Fruit fly (Drosophila melanogaster): ENCODE results near the gene CG43345.

CG43345 gene

DNA sequence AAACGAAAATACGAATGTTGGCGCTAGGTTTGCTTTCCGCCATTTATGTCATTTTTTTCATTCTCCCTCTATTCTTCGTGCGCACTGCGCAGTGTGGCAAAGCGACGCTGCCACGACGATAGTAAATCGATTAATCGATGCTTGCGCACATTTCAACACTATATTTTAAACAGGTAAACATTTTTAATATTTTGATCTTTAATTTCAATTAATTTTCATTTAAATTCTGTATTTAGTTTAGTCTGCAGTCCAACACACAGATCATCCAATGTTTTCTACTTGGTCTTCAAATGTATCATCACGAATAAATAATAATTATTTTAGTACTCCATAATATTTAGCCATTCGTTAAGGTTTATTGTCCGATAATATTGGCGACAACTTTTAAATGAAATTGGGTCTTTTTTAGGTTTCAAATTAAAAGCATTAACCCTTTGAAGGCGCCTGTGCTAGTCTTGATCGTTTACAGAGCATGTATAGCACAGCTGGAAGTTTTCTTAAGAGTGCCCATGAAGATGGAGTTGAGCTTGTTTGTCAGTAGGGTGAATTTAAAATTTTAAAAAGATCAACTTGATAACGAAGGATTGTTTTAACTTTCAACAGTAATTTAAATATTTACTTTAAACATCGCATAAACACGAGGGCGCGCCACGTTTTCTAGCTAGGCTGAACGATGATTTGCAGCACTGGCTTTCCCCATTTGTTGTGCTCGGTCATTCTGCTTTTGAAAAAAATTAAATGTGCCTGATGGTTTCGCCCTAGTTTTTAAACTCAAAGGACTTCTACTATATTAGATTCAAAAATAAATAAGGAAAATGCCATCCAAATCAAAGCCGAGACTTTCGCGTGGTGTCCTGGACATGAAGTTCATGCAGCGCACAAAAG lies 12.0 kb downstream of the CG43345 start, which contains the start of the genes Mpp6 and E2f2:
Mpp6 (plus strand) TSS at position 133 of the 885 bp plus-strand sequence.
E2f2 (minus strand) TSS at position 594 of the 885 bp plus-strand sequence.
- peak in 1 of 2 experiments; percentile 33 for TF ChIP-seq foxo (GFP tag; optimal IDR thresholded peaks at IDR 0.05)
- no peak for TF ChIP-seq Dif (GFP tag; optimal IDR thresholded peaks at IDR 0.05; ENCODE audit: partially characterized antibody)
- TF ChIP-seq CG9705 (GFP tag; optimal IDR thresholded peaks at IDR 0.05), result peak; percentile 24
- no peak for TF ChIP-seq pan (optimal IDR thresholded peaks at IDR 0.05)
- peak; percentile 6 for TF ChIP-seq Sp1 (GFP tag; optimal IDR thresholded peaks at IDR 0.05)
- no peak for TF ChIP-seq usp (GFP tag; optimal IDR thresholded peaks at IDR 0.05)
- no peak for TF ChIP-seq dl (GFP tag; optimal IDR thresholded peaks at IDR 0.05; ENCODE audit: insufficient read depth in 1 of 2, partially characterized antibody in 2 of 2)
- no peak for TF ChIP-seq Dfd (GFP tag; optimal IDR thresholded peaks at IDR 0.05)
- TF ChIP-seq psq (GFP tag; optimal IDR thresholded peaks at IDR 0.05), result peak; percentile 92
- TF ChIP-seq Hr83 (GFP tag; optimal IDR thresholded peaks at IDR 0.05; ENCODE audit: poor library complexity, severe bottlenecking), result peak; percentile 74
- TF ChIP-seq h (GFP tag; optimal IDR thresholded peaks at IDR 0.05), result no peak
- TF ChIP-seq lola (GFP tag; optimal IDR thresholded peaks at IDR 0.05), result no peak
- TF ChIP-seq HLH106 (tag; optimal IDR thresholded peaks at IDR 0.05), result peak; percentile 45
- peak; percentile 77 for TF ChIP-seq Hnf4 (GFP tag; optimal IDR thresholded peaks at IDR 0.05)
- no peak for TF ChIP-seq CG32264 (GFP tag; optimal IDR thresholded peaks at IDR 0.05)
- no peak for TF ChIP-seq Abd-B (GFP tag; optimal IDR thresholded peaks at IDR 0.05)
- TF ChIP-seq GATAd (GFP tag; optimal IDR thresholded peaks at IDR 0.05), result no peak
- TF ChIP-seq brk (GFP tag; optimal IDR thresholded peaks at IDR 0.05), result no peak
- TF ChIP-seq dmrt93B (GFP tag; optimal IDR thresholded peaks at IDR 0.05), result peak; percentile 16
- TF ChIP-seq sv (GFP tag; optimal IDR thresholded peaks at IDR 0.05), result no peak
- no peak for TF ChIP-seq jim (GFP tag; optimal IDR thresholded peaks at IDR 0.05)
- TF ChIP-seq Mio (GFP tag; optimal IDR thresholded peaks at IDR 0.05), result no peak
- TF ChIP-seq fru (GFP tag; optimal IDR thresholded peaks at IDR 0.05), result no peak
- peak; percentile 61 for TF ChIP-seq Jra (GFP tag; optimal IDR thresholded peaks at IDR 0.05)
- TF ChIP-seq ey (GFP tag; optimal IDR thresholded peaks at IDR 0.05), result peak; percentile 19
- TF ChIP-seq woc (GFP tag; optimal IDR thresholded peaks at IDR 0.05), result peak; percentile 50
- TF ChIP-seq Rel (GFP tag; optimal IDR thresholded peaks at IDR 0.05), result no peak
- TF ChIP-seq Rel (tag; optimal IDR thresholded peaks at IDR 0.05), result peak; percentile 13
- no peak for TF ChIP-seq tai (GFP tag; optimal IDR thresholded peaks at IDR 0.05)
- TF ChIP-seq Hr78 (GFP tag; optimal IDR thresholded peaks at IDR 0.05), result no peak
- no peak for TF ChIP-seq Vsx2 (GFP tag; optimal IDR thresholded peaks at IDR 0.05; ENCODE audit: partially characterized antibody)
- TF ChIP-seq Myc (optimal IDR thresholded peaks at IDR 0.05), result peak; percentile 76
- TF ChIP-seq OdsH (GFP tag; optimal IDR thresholded peaks at IDR 0.05), result peak; percentile 32
- no peak for TF ChIP-seq sage (GFP tag; optimal IDR thresholded peaks at IDR 0.05)
- peak; percentile 59 for TF ChIP-seq rgr (GFP tag; optimal IDR thresholded peaks at IDR 0.05)
- TF ChIP-seq dsf (GFP tag; optimal IDR thresholded peaks at IDR 0.05; ENCODE audit: borderline replicate concordance), result no peak

DNA sequence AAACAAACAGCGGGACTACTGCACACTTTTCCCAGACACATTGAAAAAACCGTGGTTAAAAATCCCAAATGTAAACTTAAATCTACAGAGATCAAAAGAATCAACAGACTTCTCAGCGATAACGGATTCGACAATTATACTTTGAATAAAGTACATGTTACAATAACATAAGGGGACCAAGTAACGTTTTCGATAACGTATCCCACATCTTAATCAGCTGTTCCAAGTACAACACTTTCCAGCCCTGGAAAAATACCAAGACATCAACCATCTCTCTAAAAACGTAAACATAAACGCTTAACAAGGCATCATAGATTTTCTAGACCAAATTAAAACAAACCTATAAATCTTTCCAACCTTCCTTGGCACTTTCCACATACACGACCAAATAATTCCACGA lies 14.5 kb downstream of the CG43345 start:
- TF ChIP-seq Rel (GFP tag; optimal IDR thresholded peaks at IDR 0.05) (no peak), Rel (tag; optimal IDR thresholded peaks at IDR 0.05) (peak; percentile 62), Abd-B (GFP tag; optimal IDR thresholded peaks at IDR 0.05) (no peak), CG32264 (GFP tag; optimal IDR thresholded peaks at IDR 0.05) (no peak), ey (GFP tag; optimal IDR thresholded peaks at IDR 0.05) (no peak), CrebA (GFP tag; optimal IDR thresholded peaks at IDR 0.05; ENCODE audit: borderline replicate concordance) (no peak), Jra (GFP tag; optimal IDR thresholded peaks at IDR 0.05) (no peak), woc (GFP tag; optimal IDR thresholded peaks at IDR 0.05) (no peak), brk (GFP tag; optimal IDR thresholded peaks at IDR 0.05) (peak; percentile 55), GATAd (GFP tag; optimal IDR thresholded peaks at IDR 0.05) (no peak)
